Worm (Caenorhabditis elegans): ENCODE data around the gene M88.4.
A peak's percentile ranks its signal among the peaks of the same experiment; 100 is the strongest.

The M88.4 gene

DNA sequence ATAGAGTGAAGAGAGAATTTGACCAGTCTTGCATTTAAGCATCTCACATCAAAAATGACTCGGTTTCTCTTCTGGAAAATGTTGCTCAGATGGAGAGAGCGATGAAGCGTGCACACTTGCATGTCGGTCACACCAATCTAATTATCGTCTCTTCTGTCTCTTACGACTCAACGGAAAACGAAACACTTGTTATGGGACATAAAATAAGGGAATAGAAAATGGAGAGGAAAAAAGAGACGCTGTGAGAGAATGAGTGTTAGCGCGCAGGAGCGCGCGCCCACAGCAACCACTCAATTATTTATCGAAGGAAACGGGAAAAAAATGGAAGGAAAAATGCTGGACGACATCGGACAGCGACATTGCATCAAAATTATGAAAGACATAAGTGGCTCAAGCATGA, 43.1 kb upstream of the M88.4 start:
- peak; percentile 25 for TF ChIP-seq tlf-1 (GFP tag; optimal IDR thresholded peaks at IDR 0.05)
- TF ChIP-seq tbx-9 (tag; optimal IDR thresholded peaks at IDR 0.05; ENCODE audit: borderline replicate concordance) = no peak
- TF ChIP-seq hlh-12 (tag; optimal IDR thresholded peaks at IDR 0.05) = no peak
- peak; percentile 61 for TF ChIP-seq ceh-27 (GFP tag; optimal IDR thresholded peaks at IDR 0.05)
- TF ChIP-seq Y53F4B.3 (GFP tag; IDR thresholded peaks at IDR 0.05) = no peak
- TF ChIP-seq cebp-1 (GFP tag; IDR thresholded peaks at IDR 0.05) = no peak
- peak; percentile 46 for TF ChIP-seq cebp-1 (tag; optimal IDR thresholded peaks at IDR 0.05)
- TF ChIP-seq F55B11.4 (tag; optimal IDR thresholded peaks at IDR 0.05; ENCODE audit: borderline replicate concordance, insufficient read depth) = no peak

DNA sequence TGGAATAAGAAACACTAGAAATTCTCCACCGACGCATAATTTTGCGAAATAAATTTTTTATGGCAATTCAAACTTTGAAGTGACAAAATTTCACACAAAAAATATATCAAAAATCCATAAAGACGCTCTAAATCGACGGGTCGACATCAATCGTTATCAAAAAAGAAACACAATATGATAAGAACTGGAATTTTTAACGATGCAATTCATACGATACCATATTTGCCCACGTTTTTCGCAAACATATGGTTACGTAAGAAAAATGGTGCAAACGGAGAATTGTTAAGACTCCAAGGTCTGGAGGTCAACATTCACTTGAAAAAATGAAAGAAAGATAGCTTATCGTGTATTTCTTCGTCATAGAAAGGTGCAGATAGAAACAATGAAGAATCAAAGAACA, 42.7 kb upstream of the M88.4 start:
- TF ChIP-seq nfyb-1 (GFP tag; IDR thresholded peaks at IDR 0.05) = no peak
- TF ChIP-seq nhr-80 (tag; optimal IDR thresholded peaks at IDR 0.05) = peak; percentile 70

DNA sequence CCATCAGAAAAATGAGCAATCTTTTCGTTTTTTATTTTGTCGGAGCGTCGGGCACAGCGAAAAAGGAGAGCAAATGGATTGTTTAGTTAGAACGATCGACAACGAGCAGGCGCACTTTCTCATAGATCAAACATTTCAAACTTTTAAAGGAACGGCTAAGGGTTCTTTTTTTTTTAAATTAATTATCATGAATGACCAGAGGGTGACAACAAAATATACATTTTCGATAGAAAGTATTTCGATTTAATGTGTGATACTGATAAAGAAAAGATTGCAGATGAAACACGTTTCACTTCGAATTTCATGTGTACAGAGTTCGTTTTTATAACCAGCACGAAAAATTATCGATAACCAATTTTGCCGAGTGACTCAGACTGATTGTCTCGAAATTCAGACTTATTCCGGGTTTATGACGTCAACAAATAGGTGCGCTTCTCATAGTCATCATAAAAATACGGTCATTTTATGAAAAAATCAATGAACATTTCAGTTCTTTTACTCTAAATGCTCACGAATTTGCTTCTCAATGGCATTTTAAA, 42.2 kb upstream of the M88.4 start:
- no peak for TF ChIP-seq aptf-2 (GFP tag; conservative IDR thresholded peaks at IDR 0.05)
- no peak for TF ChIP-seq attf-5 (GFP tag; optimal IDR thresholded peaks at IDR 0.05)
- TF ChIP-seq ZK185.1 (tag; optimal IDR thresholded peaks at IDR 0.05; ENCODE audit: poor library complexity, severe bottlenecking) = no peak
- TF ChIP-seq atf-7 (tag; optimal IDR thresholded peaks at IDR 0.05) = peak; percentile 80
- TF ChIP-seq sptf-2 (GFP tag; optimal IDR thresholded peaks at IDR 0.05) = no peak
- no peak for TF ChIP-seq ztf-6 (GFP tag; IDR thresholded peaks at IDR 0.05)
- peak; percentile 21 for TF ChIP-seq nhr-80 (tag; optimal IDR thresholded peaks at IDR 0.05)
- no peak for TF ChIP-seq athp-1 (tag; optimal IDR thresholded peaks at IDR 0.05)
- no peak for TF ChIP-seq ama-1 (optimal IDR thresholded peaks at IDR 0.05)
- no peak for TF ChIP-seq ama-1 (GFP tag; optimal IDR thresholded peaks at IDR 0.05)
- TF ChIP-seq T26A5.8 (tag; optimal IDR thresholded peaks at IDR 0.05) = no peak
- TF ChIP-seq ztf-22 (GFP tag; optimal IDR thresholded peaks at IDR 0.05) = no peak
- TF ChIP-seq Y53F4B.3 (GFP tag; IDR thresholded peaks at IDR 0.05) = no peak
- no peak for TF ChIP-seq ceh-100 (GFP tag; IDR thresholded peaks at IDR 0.05)

DNA sequence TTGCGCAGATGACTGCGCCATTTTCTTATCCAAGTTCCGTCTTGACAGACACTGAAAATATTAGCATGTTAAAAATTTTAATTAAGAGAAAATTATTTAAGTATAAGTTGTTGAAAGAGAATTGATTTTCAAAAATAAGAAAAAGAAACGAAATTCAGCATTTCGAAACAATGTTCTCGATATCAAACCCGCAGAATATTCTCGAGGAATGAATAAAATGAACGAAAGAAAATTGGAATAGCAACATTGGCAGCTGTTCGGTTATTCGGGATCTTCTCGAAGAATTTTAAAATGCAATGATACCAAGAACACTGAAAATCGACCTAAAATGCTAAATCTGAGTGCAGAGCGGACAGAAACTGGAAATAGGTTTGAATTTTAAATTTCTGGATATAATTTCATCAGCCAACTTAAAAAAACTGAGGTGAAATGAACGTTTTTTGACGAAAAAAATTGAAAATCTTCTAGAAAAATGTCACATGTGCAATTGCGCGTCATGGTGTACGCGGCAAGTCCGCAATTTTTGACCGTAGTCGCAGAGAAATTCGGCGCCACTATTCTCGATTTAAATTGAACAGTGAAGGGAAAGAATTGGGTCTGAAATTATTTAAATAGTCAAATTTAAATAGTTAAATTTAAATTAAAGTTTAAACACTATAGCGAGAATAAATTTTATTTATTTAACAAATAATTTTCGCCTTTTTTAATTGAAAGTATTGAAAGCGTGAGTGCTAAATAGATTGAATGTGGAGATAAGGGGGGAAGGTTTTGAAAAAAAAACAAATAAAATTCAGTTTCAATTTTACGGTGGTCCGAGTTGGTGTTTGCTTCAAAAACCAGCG, 40.6 kb upstream of the M88.4 start, which contains the start of the genes cct-5 and F25F2.1:
Gene cct-5, minus strand, starts transcription at position 51 of the 842 bp plus-strand sequence.
Gene F25F2.1, plus strand, starts transcription at position 792 of the 842 bp plus-strand sequence.
- TF ChIP-seq dpff-1 (tag; optimal IDR thresholded peaks at IDR 0.05) = no peak
- no peak for TF ChIP-seq F37B4.10 (GFP tag; IDR thresholded peaks at IDR 0.05)
- TF ChIP-seq nhr-120 (GFP tag; IDR thresholded peaks at IDR 0.05) = no peak
- TF ChIP-seq B0019.2 (GFP tag; conservative IDR thresholded peaks at IDR 0.05) = peak; percentile 88
- TF ChIP-seq B0035.1 (tag; optimal IDR thresholded peaks at IDR 0.05) = no peak
- peak; percentile 90 for TF ChIP-seq tlf-1 (GFP tag; optimal IDR thresholded peaks at IDR 0.05)
- TF ChIP-seq madf-8 (GFP tag; conservative IDR thresholded peaks at IDR 0.05) = peak; percentile 97
- TF ChIP-seq K11D2.4 (GFP tag; IDR thresholded peaks at IDR 0.05) = no peak
- TF ChIP-seq Y56A3A.18 (GFP tag; IDR thresholded peaks at IDR 0.05) = no peak
- no peak for TF ChIP-seq ceh-100 (GFP tag; IDR thresholded peaks at IDR 0.05)
- TF ChIP-seq Y53F4B.3 (GFP tag; IDR thresholded peaks at IDR 0.05) = no peak
- TF ChIP-seq him-1 (tag; optimal IDR thresholded peaks at IDR 0.05) = peak; percentile 47
- TF ChIP-seq nhr-90 (tag; optimal IDR thresholded peaks at IDR 0.05) = no peak
- peak; percentile 79 for TF ChIP-seq unc-130 (GFP tag; optimal IDR thresholded peaks at IDR 0.05)
- TF ChIP-seq nhr-27 (tag; optimal IDR thresholded peaks at IDR 0.05) = no peak
- no peak; the same call in 1 of the 2 replicates for TF ChIP-seq B0336.3 (GFP tag; IDR thresholded peaks at IDR 0.05)
- TF ChIP-seq mcd-1 (GFP tag; IDR thresholded peaks at IDR 0.05) = no peak; the same call in 1 of the 2 replicates
- TF ChIP-seq ccch-3 (GFP tag; optimal IDR thresholded peaks at IDR 0.05) = no peak
- no peak for TF ChIP-seq ztf-22 (GFP tag; optimal IDR thresholded peaks at IDR 0.05)
- no peak for TF ChIP-seq ztf-25 (GFP tag; IDR thresholded peaks at IDR 0.05)
- TF ChIP-seq unc-62 (GFP tag; optimal IDR thresholded peaks at IDR 0.05) = no peak
- TF ChIP-seq hsf-1 (GFP tag; IDR thresholded peaks at IDR 0.05) = peak; percentile 98
- TF ChIP-seq xnd-1 (tag; optimal IDR thresholded peaks at IDR 0.05) = peak; percentile 82
- TF ChIP-seq let-607 (tag; optimal IDR thresholded peaks at IDR 0.05) = no peak
- no peak for TF ChIP-seq nfya-1 (tag; optimal IDR thresholded peaks at IDR 0.05; ENCODE audit: borderline replicate concordance, insufficient read depth)

Measured in whole organism, young adult.